Fruit fly (Drosophila melanogaster) whole organism, wandering third instar larva: ENCODE data around the gene spri.

ENCODE experiments used
- Abd-B ChIP-seq: fragments of >200 bp; optimal IDR thresholded peaks from 2 replicates; lab custom pipeline; 2017; ENCODE audit warnings: missing biosample characterization, missing genetic modification characterization
- CG32264 ChIP-seq: fragments of 200-800 bp; sonication (Bioruptor generic); optimal IDR thresholded peaks from 2 replicates; lab custom pipeline; 2016; ENCODE audit warnings: missing biosample characterization, missing genetic modification characterization
- CG9705 ChIP-seq: fragments of 200-800 bp; sonication (Bioruptor generic); optimal IDR thresholded peaks from 2 replicates; lab custom pipeline; 2018; ENCODE audit warnings: missing biosample characterization, mild to moderate bottlenecking, missing genetic modification characterization
- CrebA ChIP-seq: fragments of 200-800 bp; sonication (Bioruptor generic); optimal IDR thresholded peaks from 2 replicates; lab custom pipeline; 2016; ENCODE audit warnings: missing biosample characterization, mild to moderate bottlenecking, missing genetic modification characterization, borderline replicate concordance
- Dfd ChIP-seq: fragments of >200 bp; optimal IDR thresholded peaks from 2 replicates; lab custom pipeline; 2017; ENCODE audit warnings: missing biosample characterization, missing genetic modification characterization
- GATAd ChIP-seq: sonication (Bioruptor generic); optimal IDR thresholded peaks from 2 replicates; lab custom pipeline; 2016; ENCODE audit warnings: missing biosample characterization, missing genetic modification characterization
- HLH106 ChIP-seq: fragments of 200-800 bp; optimal IDR thresholded peaks from 3 replicates; lab custom pipeline; 2019; ENCODE audit warnings: missing biosample characterization, mild to moderate bottlenecking, missing genetic modification characterization, moderate library complexity
- Hr78 ChIP-seq: fragments of >200 bp; optimal IDR thresholded peaks from 2 replicates; lab custom pipeline; 2017; ENCODE audit warnings: missing biosample characterization, missing genetic modification characterization
- Hr83 ChIP-seq: fragments of 200-300 bp; sonication (Bioruptor generic); optimal IDR thresholded peaks from 2 replicates; lab custom pipeline; 2016; ENCODE audit warnings: missing biosample characterization, mild to moderate bottlenecking, missing genetic modification characterization, moderate library complexity; ENCODE audit not compliant: poor library complexity, severe bottlenecking
- Jra ChIP-seq: sonication (Bioruptor generic); optimal IDR thresholded peaks from 2 replicates; lab custom pipeline; 2016; ENCODE audit warnings: missing biosample characterization, missing genetic modification characterization
- Myc ChIP-seq: fragments of >200 bp; optimal IDR thresholded peaks from 2 replicates; lab custom pipeline; 2017
- N ChIP-seq: fragments of >200 bp; optimal IDR thresholded peaks from 2 replicates; lab custom pipeline; 2018; ENCODE audit warnings: missing biosample characterization, missing external identifiers, missing genetic modification characterization
- OdsH ChIP-seq: fragments of 200-800 bp; sonication (Bioruptor generic); optimal IDR thresholded peaks from 2 replicates; lab custom pipeline; 2016; ENCODE audit warnings: missing biosample characterization, mild to moderate bottlenecking, missing genetic modification characterization
- Rel ChIP-seq, 2 experiments: fragments of 200-800 bp; sonication (Bioruptor generic) in 1 of 2; optimal IDR thresholded peaks; 2 replicates in 1 of 2; 3 replicates in 1 of 2; lab custom pipeline; 2016 to 2019; ENCODE audit warnings: mild to moderate bottlenecking in 2 of 2, missing biosample characterization in 2 of 2, missing genetic modification characterization in 2 of 2, moderate library complexity in 1 of 2
- Sp1 ChIP-seq: fragments of 200-800 bp; sonication (Bioruptor generic); optimal IDR thresholded peaks from 3 replicates; lab custom pipeline; 2019; ENCODE audit warnings: missing biosample characterization, mild to moderate bottlenecking, missing genetic modification characterization, moderate library complexity
- br ChIP-seq: fragments of 200-800 bp; sonication (Bioruptor generic); optimal IDR thresholded peaks from 2 replicates; lab custom pipeline; 2016; ENCODE audit warnings: missing biosample characterization, missing genetic modification characterization
- brk ChIP-seq: fragments of 200-800 bp; sonication (Bioruptor generic); optimal IDR thresholded peaks from 2 replicates; lab custom pipeline; 2016; ENCODE audit warnings: missing biosample characterization, mild to moderate bottlenecking, missing genetic modification characterization
- dl ChIP-seq, 2 experiments: fragments of 175-275, 200-275 bp in 1 of 2; fragments of 200-275 bp in 1 of 2; sonication (Bioruptor generic); optimal IDR thresholded peaks; lab custom pipeline; 2018; ENCODE audit warnings: mild to moderate bottlenecking in 2 of 2, missing biosample characterization in 2 of 2, missing genetic modification characterization in 2 of 2, moderate library complexity in 2 of 2; ENCODE audit not compliant: partially characterized antibody in 2 of 2, insufficient read depth in 1 of 2
- dmrt93B ChIP-seq: fragments of 200-800 bp; sonication (Bioruptor generic); optimal IDR thresholded peaks from 2 replicates; lab custom pipeline; 2018; ENCODE audit warnings: missing biosample characterization, mild to moderate bottlenecking, missing genetic modification characterization
- dsf ChIP-seq: sonication (Bioruptor generic); optimal IDR thresholded peaks from 2 replicates; lab custom pipeline; 2016; ENCODE audit warnings: missing biosample characterization, missing genetic modification characterization, borderline replicate concordance
- ey ChIP-seq: fragments of 200-800 bp; sonication (Bioruptor generic); optimal IDR thresholded peaks from 2 replicates; lab custom pipeline; 2016; ENCODE audit warnings: missing biosample characterization, missing genetic modification characterization
- foxo ChIP-seq, 2 experiments: fragments of 200-800 bp; sonication (Bioruptor generic); optimal IDR thresholded peaks; 2 replicates in 1 of 2; 3 replicates in 1 of 2; lab custom pipeline; 2016 to 2017; ENCODE audit warnings: missing biosample characterization in 2 of 2, missing genetic modification characterization in 2 of 2
- fru ChIP-seq: fragments of 200-800 bp; sonication (Bioruptor generic); optimal IDR thresholded peaks from 3 replicates; lab custom pipeline; 2016; ENCODE audit warnings: missing biosample characterization, mild to moderate bottlenecking, missing genetic modification characterization
- h ChIP-seq: fragments of 200-800 bp; sonication (Bioruptor generic); optimal IDR thresholded peaks from 3 replicates; lab custom pipeline; 2016; ENCODE audit warnings: missing biosample characterization, mild to moderate bottlenecking, missing genetic modification characterization
- jim ChIP-seq: fragments of 175-275, 200-325 bp; sonication (Bioruptor generic); optimal IDR thresholded peaks from 2 replicates; lab custom pipeline; 2016; ENCODE audit warnings: missing biosample characterization, mild to moderate bottlenecking, missing genetic modification characterization
- lola ChIP-seq: fragments of >200 bp; optimal IDR thresholded peaks from 2 replicates; lab custom pipeline; 2017; ENCODE audit warnings: missing biosample characterization, missing genetic modification characterization
- pan ChIP-seq: fragments of >200 bp; optimal IDR thresholded peaks from 2 replicates; lab custom pipeline; 2017
- psq ChIP-seq: fragments of 200-800 bp; sonication (Bioruptor generic); optimal IDR thresholded peaks from 3 replicates; lab custom pipeline; 2017; ENCODE audit warnings: missing biosample characterization, mild to moderate bottlenecking, missing genetic modification characterization, moderate library complexity
- rgr ChIP-seq: fragments of 200-800 bp; sonication (Bioruptor generic); optimal IDR thresholded peaks from 3 replicates; lab custom pipeline; 2016; ENCODE audit warnings: missing biosample characterization, mild to moderate bottlenecking, missing genetic modification characterization
- sage ChIP-seq: fragments of 200-800 bp; sonication (Bioruptor generic); optimal IDR thresholded peaks from 2 replicates; lab custom pipeline; 2016; ENCODE audit warnings: missing biosample characterization, mild to moderate bottlenecking, missing genetic modification characterization
- sv ChIP-seq: fragments of 200-800 bp; sonication (Bioruptor generic); optimal IDR thresholded peaks from 3 replicates; lab custom pipeline; 2016; ENCODE audit warnings: missing biosample characterization, missing genetic modification characterization
- tai ChIP-seq: sonication (Bioruptor generic); optimal IDR thresholded peaks from 2 replicates; lab custom pipeline; 2016; ENCODE audit warnings: missing biosample characterization, missing genetic modification characterization
- usp ChIP-seq: fragments of >200 bp; optimal IDR thresholded peaks from 2 replicates; lab custom pipeline; 2017; ENCODE audit warnings: missing biosample characterization, missing genetic modification characterization
- woc ChIP-seq: sonication (Bioruptor generic); optimal IDR thresholded peaks from 2 replicates; lab custom pipeline; 2016; ENCODE audit warnings: missing biosample characterization, mild to moderate bottlenecking, missing genetic modification characterization

The spri gene

dm6 chrX:10546034-10546433 is 39.2 kb downstream of the spri start:
- TF ChIP-seq Rel (GFP tag; optimal IDR thresholded peaks at IDR 0.05; lab: Kevin White, UChicago) (no peak), Rel (tag; optimal IDR thresholded peaks at IDR 0.05; lab: Kevin White, UChicago) (no peak), Jra (GFP tag; lab: Kevin White, UChicago) (no peak), Hr78 (GFP tag; lab: Kevin White, UChicago) (no peak), OdsH (GFP tag; lab: Kevin White, UChicago) (no peak), lola (no peak), dmrt93B (no peak), ey (GFP tag; lab: Kevin White, UChicago) (no peak), dl (GFP tag; optimal IDR thresholded peaks at IDR 0.05; lab: Kevin White, UChicago; ENCODE audit: insufficient read depth in 1 of 2, partially characterized antibody in 2 of 2) (no peak), GATAd (no peak), dsf (GFP tag; lab: Kevin White, UChicago) (no peak), rgr (no peak), fru (GFP tag; lab: Kevin White, UChicago) (no peak)
- TF ChIP-seq, all 38 proteins: peak for 0

- TF ChIP-seq dl (GFP tag; optimal IDR thresholded peaks at IDR 0.05; lab: Kevin White, UChicago; ENCODE audit: insufficient read depth in 1 of 2, partially characterized antibody in 2 of 2): no peak
- TF ChIP-seq jim (GFP tag; lab: Kevin White, UChicago): no peak
- no peak for TF ChIP-seq OdsH (GFP tag; lab: Kevin White, UChicago)
- TF ChIP-seq h: no peak
- no peak for TF ChIP-seq Abd-B (GFP tag; lab: Kevin White, UChicago)
- TF ChIP-seq sage: no peak
- no peak for TF ChIP-seq lola
- TF ChIP-seq Hr83: no peak
- TF ChIP-seq N (GFP tag; lab: Kevin White, UChicago): no peak
- TF ChIP-seq CG9705 (GFP tag; lab: Kevin White, UChicago): no peak
- no peak for TF ChIP-seq fru (GFP tag; lab: Kevin White, UChicago)
- TF ChIP-seq dmrt93B: no peak
- TF ChIP-seq Myc: no peak
- no peak for TF ChIP-seq Sp1 (GFP tag; lab: Kevin White, UChicago)
- TF ChIP-seq Hr78 (GFP tag; lab: Kevin White, UChicago): no peak
Measured at dm6 chrX:10544287-10544686, 40.9 kb downstream of the spri start.

dm6 chrX:10543303-10543702 is 41.9 kb downstream of the spri start:
- TF ChIP-seq OdsH (GFP tag; lab: Kevin White, UChicago) (peak; percentile 4), ey (GFP tag; lab: Kevin White, UChicago) (peak; percentile 10), rgr (peak; percentile 15), CG32264 (GFP tag; lab: Kevin White, UChicago) (no peak), fru (GFP tag; lab: Kevin White, UChicago) (peak; percentile 8), woc (GFP tag; lab: Kevin White, UChicago) (no peak), pan (no peak), h (peak; percentile 19)

- TF ChIP-seq rgr: no peak
- no peak for TF ChIP-seq Sp1 (GFP tag; lab: Kevin White, UChicago)
- TF ChIP-seq pan: no peak
- TF ChIP-seq CrebA (GFP tag; lab: Kevin White, UChicago): no peak
- TF ChIP-seq tai (GFP tag; lab: Kevin White, UChicago): no peak
- TF ChIP-seq sv (GFP tag; lab: Kevin White, UChicago): no peak
Measured at dm6 chrX:10540463-10540862, 44.8 kb downstream of the spri start.

- TF ChIP-seq h (peak; percentile 36), br (GFP tag; lab: Kevin White, UChicago) (no peak), CrebA (GFP tag; lab: Kevin White, UChicago) (no peak), dsf (GFP tag; lab: Kevin White, UChicago) (no peak), foxo (GFP tag; optimal IDR thresholded peaks at IDR 0.05; lab: Kevin White, UChicago) (peak in 1 of 2 experiments; percentile 41), dl (GFP tag; optimal IDR thresholded peaks at IDR 0.05; lab: Kevin White, UChicago; ENCODE audit: insufficient read depth in 1 of 2, partially characterized antibody in 2 of 2) (no peak), fru (GFP tag; lab: Kevin White, UChicago) (peak; percentile 55), dmrt93B (peak; percentile 26), Hr83 (no peak), Dfd (GFP tag; lab: Kevin White, UChicago) (no peak), Sp1 (GFP tag; lab: Kevin White, UChicago) (peak; percentile 19), usp (GFP tag; lab: Kevin White, UChicago) (no peak), pan (no peak), ey (GFP tag; lab: Kevin White, UChicago) (peak; percentile 22), psq (GFP tag; lab: Kevin White, UChicago) (peak; percentile 19), CG9705 (GFP tag; lab: Kevin White, UChicago) (no peak), HLH106 (tag; lab: Kevin White, UChicago) (peak; percentile 28), brk (GFP tag; lab: Kevin White, UChicago) (no peak), lola (no peak), woc (GFP tag; lab: Kevin White, UChicago) (peak; percentile 26), GATAd (no peak), OdsH (GFP tag; lab: Kevin White, UChicago) (peak; percentile 14)
Measured at dm6 chrX:10538807-10539509, 46.3 kb downstream of the spri start.
